Fruit fly (Drosophila melanogaster) whole organism, adult: ENCODE measurements around the gene Decay.

Experiments used
- CG11617 ChIP-seq: fragments of 200-800 bp; sonication (Bioruptor generic); optimal IDR thresholded peaks from 2 replicates; lab custom pipeline; 2017; ENCODE audit warnings: mild to moderate bottlenecking, missing biosample characterization, missing genetic modification reagents, missing genetic modification characterization
- CG12768 ChIP-seq: fragments of 200-800 bp; sonication (Bioruptor generic); optimal IDR thresholded peaks from 2 replicates; lab custom pipeline; 2017; ENCODE audit warnings: missing biosample characterization, missing genetic modification characterization, mild to moderate bottlenecking, moderate library complexity, missing genetic modification reagents
- CG1620 ChIP-seq: fragments of 200-800 bp; sonication (Bioruptor generic); optimal IDR thresholded peaks from 2 replicates; lab custom pipeline; 2016; ENCODE audit warnings: missing biosample characterization, missing genetic modification characterization
- CG33017 ChIP-seq: fragments of 200-800 bp; sonication (Bioruptor generic); optimal IDR thresholded peaks from 2 replicates; lab custom pipeline; 2018; ENCODE audit warnings: missing biosample characterization, mild to moderate bottlenecking, missing genetic modification characterization, moderate library complexity
- CG5204 ChIP-seq: fragments of 200-800 bp; sonication (Bioruptor generic); optimal IDR thresholded peaks from 2 replicates; lab custom pipeline; 2016; ENCODE audit warnings: missing biosample characterization, missing genetic modification characterization
- CG7045 ChIP-seq: fragments of 200-800 bp; sonication (Bioruptor generic); optimal IDR thresholded peaks from 2 replicates; lab custom pipeline; 2017; ENCODE audit warnings: missing biosample characterization, mild to moderate bottlenecking, missing genetic modification characterization
- bab1 ChIP-seq: fragments of 200-800 bp; sonication (Bioruptor generic); optimal IDR thresholded peaks from 3 replicates; lab custom pipeline; 2019; ENCODE audit warnings: missing biosample characterization, mild to moderate bottlenecking, missing genetic modification characterization, moderate library complexity
- cnc ChIP-seq, 2 experiments: fragments of >200 bp; optimal IDR thresholded peaks; 2 replicates each; lab custom pipeline; 2017
- kay ChIP-seq: fragments of 200-800 bp; sonication (Bioruptor generic); peaks from one replicate; lab custom pipeline; 2016; ENCODE audit warnings: missing biosample characterization, missing genetic modification characterization, borderline replicate concordance
- pad ChIP-seq: fragments of 200-800 bp; sonication (Bioruptor generic); optimal IDR thresholded peaks from 3 replicates; lab custom pipeline; 2017; ENCODE audit warnings: missing biosample characterization, missing genetic modification characterization, mild to moderate bottlenecking, moderate library complexity, missing genetic modification reagents
- toe ChIP-seq: fragments of 200-800 bp; sonication (Bioruptor generic); optimal IDR thresholded peaks from 2 replicates; lab custom pipeline; 2016; ENCODE audit warnings: missing biosample characterization, missing genetic modification characterization

dm6 chr3R:16469501-16470263, 31.2 kb downstream of the Decay start, which contains the start of the genes CG42232 and CSN5:
- peak; percentile 31 for TF ChIP-seq CG7045
- TF ChIP-seq toe (GFP tag; lab: Kevin White, UChicago) = peak; percentile 68
- TF ChIP-seq kay (GFP tag; lab: Kevin White, UChicago) = no peak
- TF ChIP-seq CG11617 (GFP tag; lab: Kevin White, UChicago) = peak; percentile 63
- no peak for TF ChIP-seq cnc (optimal IDR thresholded peaks at IDR 0.05; lab: Kevin White, UChicago)
- TF ChIP-seq bab1 (GFP tag; lab: Kevin White, UChicago) = peak; percentile 48
- peak; percentile 53 for TF ChIP-seq CG5204 (GFP tag; lab: Kevin White, UChicago)
- peak; percentile 11 for TF ChIP-seq pad (GFP tag; lab: Kevin White, UChicago)
- TF ChIP-seq CG1620 (GFP tag; lab: Kevin White, UChicago) = peak; percentile 40
- peak; percentile 35 for TF ChIP-seq CG12768 (GFP tag; lab: Kevin White, UChicago)
- no peak for TF ChIP-seq CG33017
